Worm (Caenorhabditis elegans) whole organism, L1 larva: ENCODE data around the gene dct-12.
A peak's percentile ranks its signal among the peaks of the same experiment; 100 is the strongest.

Experiments used
- C16A3.4 ChIP-seq: fragments of 150-350 bp; optimal IDR thresholded peaks from 2 replicates; lab custom pipeline; 2014; ENCODE audit warnings: missing biosample characterization, missing genetic modification characterization
- aha-1 ChIP-seq: fragments of 150-350 bp; optimal IDR thresholded peaks from 2 replicates; lab custom pipeline; 2014; ENCODE audit warnings: missing biosample characterization, missing genetic modification characterization
- aly-2 ChIP-seq: fragments of 150-350 bp; optimal IDR thresholded peaks from 2 replicates; lab custom pipeline; 2014; ENCODE audit warnings: missing biosample characterization, missing genetic modification characterization
- ama-1 ChIP-seq: fragments of 150-350 bp; optimal IDR thresholded peaks from 2 replicates; lab custom pipeline; 2014
- blmp-1 ChIP-seq: fragments of 150-350 bp; optimal IDR thresholded peaks from 2 replicates; lab custom pipeline; 2014; ENCODE audit warnings: missing biosample characterization, missing genetic modification characterization
- ceh-8 ChIP-seq: fragments of 200-800 bp; sonication (Bioruptor generic); optimal IDR thresholded peaks from 2 replicates; lab custom pipeline; 2018; ENCODE audit warnings: mild to moderate bottlenecking, missing genetic modification characterization, moderate library complexity, missing compliant biosample characterization
- ceh-82 ChIP-seq, 3 experiments: fragments of 150-350 bp in 1 of 3; sonication (generic microtip) in 2 of 3; optimal IDR thresholded peaks; 2 replicates each; lab custom pipeline; 2014 to 2017; ENCODE audit warnings: missing biosample characterization in 3 of 3, missing genetic modification characterization in 3 of 3
- dpl-1 ChIP-seq, 3 experiments: fragments of 150-350 bp in 2 of 3; sonication (generic microtip) in 1 of 3; optimal IDR thresholded peaks; 2 replicates each; lab custom pipeline; 2014 to 2017; ENCODE audit warnings: missing biosample characterization in 3 of 3, missing genetic modification characterization in 3 of 3, missing genetic modification reagents in 3 of 3
- dsc-1 ChIP-seq: sonication (generic microtip); optimal IDR thresholded peaks from 2 replicates; lab custom pipeline; 2016; ENCODE audit warnings: mild to moderate bottlenecking, missing genetic modification characterization, missing compliant biosample characterization
- efl-1 ChIP-seq, 4 experiments: fragments of 150-350 bp; optimal IDR thresholded peaks in 3 of 4; peaks in 1 of 4; 1 replicate in 1 of 4; 2 replicates in 3 of 4; lab custom pipeline; 2014; ENCODE audit warnings: missing biosample characterization in 2 of 4, missing genetic modification characterization in 2 of 4, missing genetic modification reagents in 2 of 4
- efl-3 ChIP-seq: fragments of 200-800 bp; sonication (Bioruptor generic); optimal IDR thresholded peaks from 2 replicates; lab custom pipeline; 2018; ENCODE audit warnings: mild to moderate bottlenecking, missing genetic modification characterization, missing compliant biosample characterization
- egl-13 ChIP-seq: sonication (generic microtip); optimal IDR thresholded peaks from 2 replicates; lab custom pipeline; 2016; ENCODE audit warnings: missing genotype, missing genetic modification reagents, missing genetic modification characterization, missing compliant biosample characterization
- egl-27 ChIP-seq, 2 experiments: fragments of 150-350 bp in 1 of 2; sonication (generic microtip); optimal IDR thresholded peaks; 3 replicates each; lab custom pipeline; 2017 to 2018; ENCODE audit warnings: missing biosample characterization in 2 of 2, missing genetic modification characterization in 2 of 2, missing genetic modification reagents in 2 of 2
- elt-2 ChIP-seq: sonication (generic microtip); optimal IDR thresholded peaks from 2 replicates; lab custom pipeline; 2016; ENCODE audit warnings: missing genetic modification characterization, mild to moderate bottlenecking, inconsistent platforms, missing compliant biosample characterization, missing genetic modification reagents
- elt-3 ChIP-seq, 6 experiments: fragments of 150-350 bp in 1 of 6; sonication (generic microtip); optimal IDR thresholded peaks; 2 replicates each; lab custom pipeline; 2017 to 2018; ENCODE audit warnings: missing biosample characterization in 6 of 6, missing genetic modification characterization in 6 of 6, inconsistent platforms in 1 of 6
- ets-5 ChIP-seq: fragments of 200-800 bp; sonication (Bioruptor generic); IDR thresholded peaks from 2 replicates; pipeline ENCODE4 v1.3.6; 2022; ENCODE audit warnings: missing genetic modification characterization, missing compliant biosample characterization
- fkh-10 ChIP-seq: sonication (generic microtip); optimal IDR thresholded peaks from 2 replicates; lab custom pipeline; 2017; ENCODE audit warnings: missing biosample characterization, missing genetic modification reagents, missing genetic modification characterization
- fkh-4 ChIP-seq: sonication (generic microtip); optimal IDR thresholded peaks from 2 replicates; lab custom pipeline; 2016; ENCODE audit warnings: missing compliant biosample characterization, missing genetic modification characterization, borderline replicate concordance
- fkh-8 ChIP-seq: sonication (generic microtip); optimal IDR thresholded peaks from 2 replicates; lab custom pipeline; 2016; ENCODE audit warnings: mild to moderate bottlenecking, missing genetic modification characterization, missing compliant biosample characterization
- grh-1 ChIP-seq: fragments of 200-800 bp; sonication (Bioruptor generic); IDR thresholded peaks from 2 replicates; pipeline ENCODE4 v1.3.6; 2022; ENCODE audit warnings: missing genetic modification reagents, missing genetic modification characterization, missing compliant biosample characterization
- hlh-17 ChIP-seq: fragments of 200-800 bp; sonication (Bioruptor generic); optimal IDR thresholded peaks from 2 replicates; lab custom pipeline; 2018; ENCODE audit warnings: missing genetic modification characterization, mild to moderate bottlenecking, missing compliant biosample characterization, moderate library complexity, borderline replicate concordance
- hpl-2 ChIP-seq: fragments of 150-350 bp; optimal IDR thresholded peaks from 2 replicates; lab custom pipeline; 2014; ENCODE audit warnings: missing biosample characterization, missing genetic modification reagents, missing genetic modification characterization
- isw-1 ChIP-seq: fragments of 200-800 bp; sonication (Bioruptor generic); IDR thresholded peaks from 2 replicates; pipeline ENCODE4 v1.3.6; 2022; ENCODE audit warnings: missing genetic modification characterization, missing compliant biosample characterization
- lin-14 ChIP-seq: fragments of 200-800 bp; sonication (Bioruptor generic); optimal IDR thresholded peaks from 2 replicates; lab custom pipeline; 2018; ENCODE audit warnings: mild to moderate bottlenecking, missing genetic modification characterization, moderate library complexity, missing compliant biosample characterization
- lin-39 ChIP-seq: fragments of 150-350 bp; optimal IDR thresholded peaks from 2 replicates; lab custom pipeline; 2014; ENCODE audit warnings: missing biosample characterization, missing genetic modification reagents, missing genetic modification characterization
- lir-3 ChIP-seq: sonication (generic microtip); optimal IDR thresholded peaks from 2 replicates; lab custom pipeline; 2016; ENCODE audit warnings: mild to moderate bottlenecking, missing genetic modification characterization, moderate library complexity, missing compliant biosample characterization; ENCODE audit not compliant: poor library complexity
- lsy-2 ChIP-seq, 2 experiments: fragments of 150-350 bp; optimal IDR thresholded peaks; 2 replicates each; lab custom pipeline; 2014; ENCODE audit warnings: missing biosample characterization in 2 of 2, missing genetic modification characterization in 2 of 2
- mdl-1 ChIP-seq, 2 experiments: fragments of 150-350 bp; optimal IDR thresholded peaks; 2 replicates each; lab custom pipeline; 2014 to 2017; ENCODE audit warnings: missing biosample characterization in 2 of 2, missing genetic modification characterization in 2 of 2, inconsistent platforms in 1 of 2
- mep-1 ChIP-seq: fragments of 150-350 bp; optimal IDR thresholded peaks from 2 replicates; lab custom pipeline; 2014; ENCODE audit warnings: missing biosample characterization, missing genetic modification characterization
- nhr-12 ChIP-seq: sonication (generic microtip); optimal IDR thresholded peaks from 2 replicates; lab custom pipeline; 2017; ENCODE audit warnings: missing biosample characterization, missing genetic modification characterization
- nhr-19 ChIP-seq: fragments of 200-800 bp; sonication (Bioruptor generic); conservative IDR thresholded peaks from 2 replicates; pipeline ENCODE4 v1.3.6; 2022; ENCODE audit warnings: missing genetic modification characterization, missing compliant biosample characterization
- nhr-20 ChIP-seq: sonication (generic microtip); optimal IDR thresholded peaks from 2 replicates; lab custom pipeline; 2016; ENCODE audit warnings: mild to moderate bottlenecking, missing genetic modification characterization, missing compliant biosample characterization
- nhr-47 ChIP-seq: sonication (generic microtip); optimal IDR thresholded peaks from 2 replicates; lab custom pipeline; 2016; ENCODE audit warnings: mild to moderate bottlenecking, missing genetic modification characterization, moderate library complexity, missing compliant biosample characterization
- nhr-76 ChIP-seq: sonication (generic microtip); optimal IDR thresholded peaks from 2 replicates; lab custom pipeline; 2017; ENCODE audit warnings: missing biosample characterization, missing genetic modification characterization
- nhr-77 ChIP-seq: fragments of 150-350 bp; optimal IDR thresholded peaks from 2 replicates; lab custom pipeline; 2014; ENCODE audit warnings: missing biosample characterization, missing genetic modification characterization
- pag-3 ChIP-seq: sonication (generic microtip); optimal IDR thresholded peaks from 2 replicates; lab custom pipeline; 2017; ENCODE audit warnings: missing genetic modification characterization, mild to moderate bottlenecking, missing compliant biosample characterization, antibody characterized with exemption, borderline replicate concordance; ENCODE audit not compliant: insufficient read depth
- pax-3 ChIP-seq: fragments of 200-800 bp; sonication (Bioruptor generic); optimal IDR thresholded peaks from 2 replicates; lab custom pipeline; 2018; ENCODE audit warnings: mild to moderate bottlenecking, missing genetic modification characterization, moderate library complexity, missing compliant biosample characterization
- pqm-1 ChIP-seq: sonication (generic microtip); optimal IDR thresholded peaks from 3 replicates; lab custom pipeline; 2017; ENCODE audit warnings: missing biosample characterization, missing genetic modification characterization
- rnt-1 ChIP-seq: sonication (generic microtip); optimal IDR thresholded peaks from 2 replicates; lab custom pipeline; 2016; ENCODE audit warnings: mild to moderate bottlenecking, missing genetic modification characterization, moderate library complexity, missing compliant biosample characterization
- skn-1 ChIP-seq: fragments of 150-350 bp; optimal IDR thresholded peaks from 2 replicates; lab custom pipeline; 2014; ENCODE audit warnings: missing biosample characterization, missing genetic modification characterization
- snpc-4 ChIP-seq: fragments of 150-350 bp; optimal IDR thresholded peaks from 2 replicates; lab custom pipeline; 2014; ENCODE audit warnings: missing biosample characterization, missing genetic modification characterization
- sox-4 ChIP-seq: sonication (generic microtip); optimal IDR thresholded peaks from 2 replicates; lab custom pipeline; 2016; ENCODE audit warnings: missing genetic modification characterization, missing compliant biosample characterization
- sptf-1 ChIP-seq: fragments of 150-350 bp; optimal IDR thresholded peaks from 2 replicates; lab custom pipeline; 2014; ENCODE audit warnings: missing biosample characterization, missing genetic modification characterization
- sup-37 ChIP-seq: fragments of 200-800 bp; sonication (Bioruptor generic); optimal IDR thresholded peaks from 2 replicates; lab custom pipeline; 2018; ENCODE audit warnings: mild to moderate bottlenecking, missing genetic modification characterization, missing compliant biosample characterization
- swsn-7 ChIP-seq: sonication (generic microtip); optimal IDR thresholded peaks from 2 replicates; lab custom pipeline; 2016; ENCODE audit warnings: missing genetic modification characterization, missing compliant biosample characterization
- tbx-2 ChIP-seq: sonication (generic microtip); optimal IDR thresholded peaks from 2 replicates; lab custom pipeline; 2016; ENCODE audit warnings: missing genetic modification characterization, missing compliant biosample characterization
- tlp-1 ChIP-seq: fragments of 150-350 bp; optimal IDR thresholded peaks from 2 replicates; lab custom pipeline; 2014; ENCODE audit warnings: missing biosample characterization, missing genetic modification characterization
- unc-62 ChIP-seq: fragments of 150-350 bp; optimal IDR thresholded peaks from 2 replicates; lab custom pipeline; 2014; ENCODE audit warnings: missing biosample characterization, missing genetic modification reagents, missing genetic modification characterization
- unc-86 ChIP-seq: sonication (generic microtip); optimal IDR thresholded peaks from 2 replicates; lab custom pipeline; 2016; ENCODE audit warnings: missing genetic modification characterization, missing compliant biosample characterization
- zag-1 ChIP-seq: fragments of 150-350 bp; optimal IDR thresholded peaks from 2 replicates; lab custom pipeline; 2014; ENCODE audit warnings: missing biosample characterization, missing genetic modification characterization

Gene dct-12

DNA sequence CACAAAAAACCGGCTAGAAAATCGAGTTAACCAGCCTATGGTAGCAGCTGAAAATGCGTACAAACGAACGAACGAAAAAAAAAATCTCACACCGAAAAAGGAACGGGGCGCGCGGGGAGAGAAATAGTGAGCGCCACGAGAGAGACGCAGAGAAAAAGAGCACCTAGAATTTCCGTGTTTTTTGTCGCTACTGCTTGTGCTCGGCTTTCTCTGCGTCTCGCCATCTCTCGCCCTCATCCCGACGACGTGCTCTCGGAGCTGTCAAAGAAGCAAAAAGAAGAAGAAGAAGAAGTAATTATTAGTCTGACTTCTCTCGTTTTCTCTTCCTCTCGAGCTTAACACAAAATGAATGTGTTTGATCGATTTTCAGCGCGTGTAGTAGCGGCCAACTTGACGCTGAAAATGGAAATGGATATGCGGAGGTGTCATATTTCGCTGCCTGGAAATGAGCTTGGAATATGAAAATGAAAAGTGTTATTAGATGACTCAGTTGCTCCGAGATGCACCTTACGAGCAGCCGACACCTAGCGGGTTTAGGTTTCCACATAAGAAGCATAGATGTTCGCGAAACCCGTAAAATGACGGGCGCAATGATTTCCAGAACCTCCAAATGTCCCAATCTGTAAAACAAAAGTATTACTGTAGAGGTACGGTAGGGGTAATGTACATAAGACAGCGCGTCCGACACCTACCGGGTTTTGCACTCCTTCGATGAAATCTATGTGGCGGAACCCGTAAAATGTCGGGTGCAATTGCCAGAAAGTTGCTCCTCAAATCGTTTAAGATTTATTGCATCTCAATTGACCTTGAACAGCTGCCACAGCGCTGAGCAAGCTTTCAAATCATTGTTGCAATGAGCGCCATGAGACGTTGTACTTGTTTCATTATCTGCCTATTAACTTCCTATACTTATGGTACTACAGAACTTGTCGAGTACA is 49.4 kb downstream of the dct-12 start, which contains the start of gene btb-14 (continued):
- TF ChIP-seq aly-2 (no peak), nhr-20 (tag; lab: Kevin White, UChicago) (no peak), snpc-4 (peak; percentile 92), egl-13 (tag; lab: Kevin White, UChicago) (peak; percentile 72), rnt-1 (tag; lab: Kevin White, UChicago) (peak; percentile 77), lir-3 (tag; lab: Kevin White, UChicago) (no peak), efl-3 (GFP tag; lab: Kevin White, UChicago) (no peak), egl-27 (tag; optimal IDR thresholded peaks at IDR 0.05; lab: Kevin White, UChicago) (no peak), fkh-8 (tag; lab: Kevin White, UChicago) (peak; percentile 81), zag-1 (tag; lab: Kevin White, UChicago) (no peak), unc-62 (GFP tag; lab: Kevin White, UChicago) (no peak), mdl-1 (tag; optimal IDR thresholded peaks at IDR 0.05; lab: Kevin White, UChicago) (no peak), hpl-2 (no peak), sup-37 (no peak), skn-1 (tag; lab: Kevin White, UChicago) (no peak), elt-2 (no peak), efl-1 (optimal IDR thresholded peaks at IDR 0.05; lab: Kevin White, UChicago) (peak; percentile 36 to 37), efl-1 (GFP tag; optimal IDR thresholded peaks at IDR 0.05 in 1 of 2; lab: Kevin White, UChicago) (peak in 1 of 2 experiments; percentile 53), mep-1 (no peak), ceh-8 (GFP tag; lab: Kevin White, UChicago) (no peak), nhr-19 (GFP tag; lab: Robert Waterston, UW) (peak; percentile 35), sox-4 (no peak), ama-1 (lab: Kevin White, UChicago) (no peak), lin-14 (GFP tag; lab: Kevin White, UChicago) (peak; percentile 85), grh-1 (no peak), nhr-77 (tag; lab: Kevin White, UChicago) (no peak), tbx-2 (peak; percentile 30), aha-1 (tag; lab: Kevin White, UChicago) (no peak), nhr-76 (tag; lab: Kevin White, UChicago) (no peak), lin-39 (tag; lab: Kevin White, UChicago) (no peak), pax-3 (tag; lab: Kevin White, UChicago) (no peak), fkh-4 (tag; lab: Kevin White, UChicago) (no peak), isw-1 (GFP tag; lab: Robert Waterston, UW) (peak; percentile 1; the same call in 1 of the 2 replicates), lsy-2 (tag; optimal IDR thresholded peaks at IDR 0.05; lab: Kevin White, UChicago) (peak; percentile 0 to 12), swsn-7 (tag; lab: Kevin White, UChicago) (peak; percentile 34), nhr-47 (peak; percentile 69), pag-3 (tag; lab: Kevin White, UChicago) (no peak), ceh-82 (tag; optimal IDR thresholded peaks at IDR 0.05; lab: Kevin White, UChicago) (peak in 1 of 3 experiments; percentile 56), fkh-10 (peak; percentile 14), tlp-1 (tag; lab: Kevin White, UChicago) (no peak), sptf-1 (tag; lab: Kevin White, UChicago) (no peak), nhr-12 (no peak), pqm-1 (tag; lab: Kevin White, UChicago) (no peak), blmp-1 (tag; lab: Kevin White, UChicago) (no peak), hlh-17 (GFP tag; lab: Kevin White, UChicago) (no peak), ets-5 (GFP tag; lab: Robert Waterston, UW) (no peak), C16A3.4 (tag; lab: Kevin White, UChicago) (no peak), dsc-1 (tag; lab: Kevin White, UChicago) (peak; percentile 35), dpl-1 (GFP tag; optimal IDR thresholded peaks at IDR 0.05; lab: Kevin White, UChicago) (no peak), unc-86 (peak; percentile 68), elt-3 (tag; optimal IDR thresholded peaks at IDR 0.05; lab: Kevin White, UChicago) (no peak)
